Fruit fly (Drosophila melanogaster) Kc167 (cell line): ENCODE data around the gene CG18563.

ENCODE experiments used
- Myc ChIP-seq: fragments of >200 bp; optimal IDR thresholded peaks from 2 replicates; lab custom pipeline; 2017; ENCODE audit warnings: missing external identifiers
- Sin3A ChIP-seq: fragments of >200 bp; optimal IDR thresholded peaks from 2 replicates; lab custom pipeline; 2018; ENCODE audit warnings: missing external identifiers
- h ChIP-seq: fragments of >200 bp; optimal IDR thresholded peaks from 3 replicates; lab custom pipeline; 2018; ENCODE audit warnings: missing external identifiers
- insv ChIP-seq: fragments of >200 bp; optimal IDR thresholded peaks from 3 replicates; lab custom pipeline; 2018; ENCODE audit warnings: missing external identifiers
- psq ChIP-seq: fragments of >200 bp; optimal IDR thresholded peaks from 2 replicates; lab custom pipeline; 2017; ENCODE audit warnings: missing external identifiers
- ttk ChIP-seq: sonication (Bioruptor generic); optimal IDR thresholded peaks from 2 replicates; lab custom pipeline; 2017; ENCODE audit warnings: missing external identifiers

dm6 chr2L:17410358-17410757, 47.5 kb downstream of the CG18563 start, which contains the start of the genes Polr2J and CG15141:
- no peak for TF ChIP-seq psq (lab: Kevin White, UChicago)
- TF ChIP-seq insv, result no peak
- no peak for TF ChIP-seq ttk (lab: Kevin White, UChicago)
- TF ChIP-seq Myc, result no peak
- TF ChIP-seq Sin3A (lab: Kevin White, UChicago), result no peak
- TF ChIP-seq h, result no peak
